Worm (Caenorhabditis elegans) whole organism, L2 larva: Measurements from ENCODE around the gene srr-3.

Source experiments
- R02D3.7 ChIP-seq: fragments of 150-350 bp; optimal IDR thresholded peaks from 2 replicates; lab custom pipeline; 2014; ENCODE audit warnings: missing biosample characterization, missing genetic modification characterization
- Y55F3AM.14 ChIP-seq: fragments of 200-800 bp; sonication (Bioruptor generic); optimal IDR thresholded peaks from 2 replicates; lab custom pipeline; 2018; ENCODE audit warnings: mild to moderate bottlenecking, missing genetic modification characterization, missing compliant biosample characterization
- ZK546.5 ChIP-seq: sonication (generic microtip); optimal IDR thresholded peaks from 2 replicates; lab custom pipeline; 2017; ENCODE audit warnings: missing biosample characterization, missing genetic modification characterization
- ama-1 ChIP-seq: fragments of 150-350 bp; optimal IDR thresholded peaks from 2 replicates; lab custom pipeline; 2018; ENCODE audit warnings: inconsistent platforms
- blmp-1 ChIP-seq: sonication (generic microtip); optimal IDR thresholded peaks from 2 replicates; lab custom pipeline; 2017; ENCODE audit warnings: missing genetic modification characterization, mild to moderate bottlenecking, missing compliant biosample characterization, antibody characterized with exemption, moderate library complexity; ENCODE audit not compliant: insufficient read depth
- ceh-16 ChIP-seq: fragments of 150-350 bp; optimal IDR thresholded peaks from 2 replicates; lab custom pipeline; 2014; ENCODE audit warnings: missing biosample characterization, missing genetic modification characterization
- dmd-4 ChIP-seq: sonication (generic microtip); optimal IDR thresholded peaks from 2 replicates; lab custom pipeline; 2017; ENCODE audit warnings: missing biosample characterization, missing genetic modification characterization
- egl-27 ChIP-seq: sonication (generic microtip); optimal IDR thresholded peaks from 3 replicates; lab custom pipeline; 2017; ENCODE audit warnings: missing biosample characterization, missing genetic modification reagents, missing genetic modification characterization
- elt-1 ChIP-seq: fragments of 150-350 bp; optimal IDR thresholded peaks from 2 replicates; lab custom pipeline; 2014; ENCODE audit warnings: missing biosample characterization, missing genetic modification characterization
- elt-3 ChIP-seq: sonication (generic microtip); optimal IDR thresholded peaks from 2 replicates; lab custom pipeline; 2017; ENCODE audit warnings: missing biosample characterization, missing genetic modification characterization
- fos-1 ChIP-seq: fragments of 150-350 bp; optimal IDR thresholded peaks from 2 replicates; lab custom pipeline; 2014; ENCODE audit warnings: missing biosample characterization, missing genetic modification characterization
- gmeb-1 ChIP-seq: fragments of 150-350 bp; optimal IDR thresholded peaks from 2 replicates; lab custom pipeline; 2014; ENCODE audit warnings: missing biosample characterization, missing genetic modification characterization
- lin-13 ChIP-seq: fragments of 150-350 bp; optimal IDR thresholded peaks from 2 replicates; lab custom pipeline; 2014; ENCODE audit warnings: missing biosample characterization, missing genetic modification reagents, missing genetic modification characterization
- lin-39 ChIP-seq: fragments of 150-350 bp; optimal IDR thresholded peaks from 2 replicates; lab custom pipeline; 2014; ENCODE audit warnings: missing biosample characterization, missing genetic modification reagents, missing genetic modification characterization
- lsy-2 ChIP-seq, 2 experiments: fragments of 150-350 bp in 1 of 2; sonication (generic microtip) in 1 of 2; optimal IDR thresholded peaks; 2 replicates each; lab custom pipeline; 2014 to 2017; ENCODE audit warnings: missing biosample characterization in 2 of 2, missing genetic modification characterization in 2 of 2
- mab-5 ChIP-seq: fragments of 150-350 bp; optimal IDR thresholded peaks from 2 replicates; lab custom pipeline; 2014; ENCODE audit warnings: missing biosample characterization, missing genetic modification characterization
- mbf-1 ChIP-seq: sonication (generic microtip); optimal IDR thresholded peaks from 2 replicates; lab custom pipeline; 2017; ENCODE audit warnings: missing biosample characterization, missing genetic modification characterization
- mdl-1 ChIP-seq, 2 experiments: fragments of 150-350 bp in 1 of 2; sonication (generic microtip) in 1 of 2; optimal IDR thresholded peaks; 2 replicates each; lab custom pipeline; 2017; ENCODE audit warnings: missing biosample characterization in 2 of 2, missing genetic modification characterization in 2 of 2
- nhr-11 ChIP-seq: fragments of 150-350 bp; optimal IDR thresholded peaks from 2 replicates; lab custom pipeline; 2014; ENCODE audit warnings: missing biosample characterization, missing genetic modification characterization
- nhr-12 ChIP-seq: fragments of 150-350 bp; optimal IDR thresholded peaks from 2 replicates; lab custom pipeline; 2014; ENCODE audit warnings: missing biosample characterization, missing genetic modification characterization
- nhr-21 ChIP-seq: fragments of 150-350 bp; optimal IDR thresholded peaks from 2 replicates; lab custom pipeline; 2014; ENCODE audit warnings: missing biosample characterization, missing genetic modification characterization
- nhr-23 ChIP-seq: fragments of 150-350 bp; optimal IDR thresholded peaks from 2 replicates; lab custom pipeline; 2014; ENCODE audit warnings: missing biosample characterization, missing genetic modification reagents, missing genetic modification characterization
- nhr-237 ChIP-seq: fragments of 150-350 bp; optimal IDR thresholded peaks from 2 replicates; lab custom pipeline; 2014; ENCODE audit warnings: missing biosample characterization, missing genetic modification characterization
- nhr-25 ChIP-seq: fragments of 150-350 bp; sonication (generic microtip); optimal IDR thresholded peaks from 3 replicates; lab custom pipeline; 2014; ENCODE audit warnings: missing biosample characterization, missing genetic modification characterization
- nhr-6 ChIP-seq: fragments of 150-350 bp; optimal IDR thresholded peaks from 2 replicates; lab custom pipeline; 2014; ENCODE audit warnings: missing biosample characterization, missing genetic modification characterization
- nhr-77 ChIP-seq: fragments of 150-350 bp; optimal IDR thresholded peaks from 2 replicates; lab custom pipeline; 2014; ENCODE audit warnings: missing biosample characterization, missing genetic modification characterization
- sem-4 ChIP-seq: fragments of 150-350 bp; optimal IDR thresholded peaks from 2 replicates; lab custom pipeline; 2014; ENCODE audit warnings: missing biosample characterization, missing genetic modification reagents, missing genetic modification characterization
- sma-9 ChIP-seq, 2 experiments: fragments of 150-350 bp in 1 of 2; sonication (generic microtip) in 1 of 2; optimal IDR thresholded peaks; 2 replicates each; lab custom pipeline; 2014 to 2016; ENCODE audit warnings: missing genetic modification characterization in 2 of 2, mild to moderate bottlenecking in 1 of 2, missing biosample characterization in 1 of 2, missing compliant biosample characterization in 1 of 2, missing genetic modification reagents in 1 of 2, moderate library complexity in 1 of 2
- snpc-4 ChIP-seq: fragments of 150-350 bp; optimal IDR thresholded peaks from 2 replicates; lab custom pipeline; 2014; ENCODE audit warnings: missing biosample characterization, missing genetic modification characterization
- unc-39 ChIP-seq: fragments of 150-350 bp; optimal IDR thresholded peaks from 2 replicates; lab custom pipeline; 2014; ENCODE audit warnings: missing biosample characterization, missing genetic modification characterization
- zag-1 ChIP-seq: fragments of 150-350 bp; optimal IDR thresholded peaks from 2 replicates; lab custom pipeline; 2014; ENCODE audit warnings: missing biosample characterization, missing genetic modification characterization
- ztf-11 ChIP-seq: sonication (generic microtip); optimal IDR thresholded peaks from 2 replicates; lab custom pipeline; 2017; ENCODE audit warnings: missing biosample characterization, missing genetic modification characterization
- ztf-4 ChIP-seq: fragments of 150-350 bp; optimal IDR thresholded peaks from 2 replicates; lab custom pipeline; 2014; ENCODE audit warnings: missing biosample characterization, missing genetic modification characterization

The srr-3 gene

ce11 chrV:16537908-16538446 lies 29.4 kb upstream of the srr-3 start, which contains the start of gene Y32B12B.2 (continued):
- TF ChIP-seq nhr-77 (tag; lab: Kevin White, UChicago), result no peak
- no peak for TF ChIP-seq ztf-11 (tag; lab: Kevin White, UChicago)
- peak in 1 of 2 experiments; percentile 36 for TF ChIP-seq mdl-1 (tag; optimal IDR thresholded peaks at IDR 0.05; lab: Kevin White, UChicago)

DNA sequence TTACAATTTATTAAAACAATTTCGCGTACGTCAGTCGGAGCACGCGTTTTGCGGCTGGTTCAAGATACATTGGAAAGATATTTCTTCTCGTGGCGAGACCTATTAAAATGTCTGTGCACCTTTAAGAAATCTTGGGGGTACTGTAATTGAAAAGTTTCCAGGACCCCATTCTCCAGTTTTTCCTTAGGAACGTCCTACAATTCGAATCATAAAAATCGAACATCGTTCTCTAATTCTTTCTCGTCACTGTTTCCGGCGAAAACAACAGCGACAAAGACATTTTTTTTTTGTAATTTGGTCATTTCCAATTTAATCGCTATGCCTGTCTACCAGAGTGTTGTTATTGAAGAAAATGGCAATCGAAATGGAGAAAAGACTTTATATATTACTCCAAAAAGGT lies 28.1 kb upstream of the srr-3 start, which contains the start of gene Y32B12B.1:
Y32B12B.1 (plus strand) TSS at position 301 of the 400 bp plus-strand sequence.
- no peak for TF ChIP-seq nhr-6 (tag; lab: Kevin White, UChicago)
- TF ChIP-seq sma-9 (GFP tag; optimal IDR thresholded peaks at IDR 0.05; lab: Kevin White, UChicago), result no peak
- TF ChIP-seq sma-9 (tag; optimal IDR thresholded peaks at IDR 0.05; lab: Kevin White, UChicago), result no peak
- TF ChIP-seq dmd-4 (tag; lab: Kevin White, UChicago), result no peak
- no peak for TF ChIP-seq snpc-4
- no peak for TF ChIP-seq nhr-25 (tag; lab: Kevin White, UChicago)
- TF ChIP-seq R02D3.7, result no peak
- TF ChIP-seq elt-3 (tag; lab: Kevin White, UChicago), result no peak
- TF ChIP-seq mab-5 (tag; lab: Kevin White, UChicago), result no peak
- TF ChIP-seq nhr-12, result no peak
- TF ChIP-seq egl-27 (tag; lab: Kevin White, UChicago), result no peak
- TF ChIP-seq nhr-23, result no peak
- no peak for TF ChIP-seq nhr-77 (tag; lab: Kevin White, UChicago)

ce11 chrV:16535172-16535571 lies 26.6 kb upstream of the srr-3 start, which contains the start of gene Y32B12B.8:
Gene Y32B12B.8 (plus strand): TSS chrV:16535472.
- TF ChIP-seq unc-39 (no peak), zag-1 (tag; lab: Kevin White, UChicago) (no peak), mbf-1 (no peak), sem-4 (tag; lab: Kevin White, UChicago) (no peak), ama-1 (no peak), snpc-4 (no peak), nhr-237 (no peak)

- no peak for TF ChIP-seq nhr-6 (tag; lab: Kevin White, UChicago)
- TF ChIP-seq ZK546.5 (tag; lab: Kevin White, UChicago), result no peak
- no peak for TF ChIP-seq gmeb-1 (tag; lab: Kevin White, UChicago)
- no peak for TF ChIP-seq Y55F3AM.14 (GFP tag; lab: Kevin White, UChicago)
- TF ChIP-seq nhr-11 (tag; lab: Kevin White, UChicago), result no peak
- TF ChIP-seq nhr-12, result no peak
- TF ChIP-seq ceh-16 (tag; lab: Kevin White, UChicago), result no peak
- TF ChIP-seq nhr-77 (tag; lab: Kevin White, UChicago), result no peak
Measured at ce11 chrV:16534000-16534399, 25.4 kb upstream of the srr-3 start, which contains the start of gene cpr-2. Gene cpr-2 (minus strand): TSS chrV:16534100.

- TF ChIP-seq ama-1 (no peak), lsy-2 (tag; optimal IDR thresholded peaks at IDR 0.05; lab: Kevin White, UChicago) (no peak), unc-39 (no peak), ztf-11 (tag; lab: Kevin White, UChicago) (no peak), elt-1 (tag; lab: Kevin White, UChicago) (no peak), nhr-11 (tag; lab: Kevin White, UChicago) (no peak)
Measured at ce11 chrV:16527796-16528195, 19.2 kb upstream of the srr-3 start, which contains the start of gene F36D3.16. Gene F36D3.16 (plus strand): TSS chrV:16528096.

DNA sequence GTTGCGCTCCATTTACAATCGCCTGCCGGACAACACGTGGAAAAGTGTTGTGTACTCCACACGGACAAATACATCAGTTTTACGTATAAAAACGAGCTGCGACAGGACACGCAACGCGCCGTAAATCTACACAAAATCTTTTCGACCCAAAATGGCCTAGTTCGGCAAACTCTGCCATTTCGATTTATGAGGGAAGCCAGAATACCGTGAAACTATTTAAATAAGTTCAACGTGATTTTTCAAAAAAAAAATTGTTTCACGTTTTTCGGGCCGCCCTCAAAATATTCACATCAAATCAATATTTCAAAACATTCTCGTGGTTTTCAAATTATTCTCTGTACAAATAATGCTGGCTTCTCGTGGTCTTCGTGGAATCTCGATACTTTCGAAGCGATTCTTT lies 18.3 kb upstream of the srr-3 start, which contains the start of gene F36D3.8:
F36D3.8 (plus strand) TSS at position 301 of the 400 bp plus-strand sequence.
- TF ChIP-seq ztf-4, result no peak
- TF ChIP-seq ceh-16 (tag; lab: Kevin White, UChicago), result no peak

DNA sequence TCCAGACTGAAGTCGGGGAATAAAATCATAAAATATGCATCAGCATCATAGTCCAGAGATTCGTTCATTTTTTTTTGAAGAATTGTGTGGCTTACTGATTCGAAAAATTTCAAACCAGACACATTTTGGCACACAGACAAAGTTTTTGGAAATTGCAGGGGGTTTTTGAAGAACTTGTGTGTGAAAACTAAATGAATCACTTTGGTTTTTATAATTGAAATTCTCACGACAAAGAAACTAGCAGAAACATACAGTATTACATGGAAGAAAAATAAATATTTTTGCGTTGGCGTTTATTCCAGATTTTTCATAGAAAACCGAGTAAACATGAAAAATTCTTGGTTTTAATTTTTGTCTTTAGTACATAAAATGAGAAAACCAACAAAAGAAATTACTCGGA lies 13.7 kb upstream of the srr-3 start, which contains the start of gene srw-34:
srw-34 (minus strand) TSS at position 101 of the 400 bp plus-strand sequence.
- no peak for TF ChIP-seq R02D3.7
- no peak for TF ChIP-seq egl-27 (tag; lab: Kevin White, UChicago)
- TF ChIP-seq lin-39 (tag; lab: Kevin White, UChicago), result no peak
- TF ChIP-seq mab-5 (tag; lab: Kevin White, UChicago), result no peak
- no peak for TF ChIP-seq snpc-4
- no peak for TF ChIP-seq nhr-23
- no peak for TF ChIP-seq nhr-12
- no peak for TF ChIP-seq blmp-1 (tag; lab: Kevin White, UChicago)
- no peak for TF ChIP-seq nhr-237
- TF ChIP-seq ama-1, result no peak
- no peak for TF ChIP-seq nhr-21
- no peak for TF ChIP-seq lin-13 (GFP tag; lab: Kevin White, UChicago)
- no peak for TF ChIP-seq gmeb-1 (tag; lab: Kevin White, UChicago)
- no peak for TF ChIP-seq unc-39
- TF ChIP-seq nhr-11 (tag; lab: Kevin White, UChicago), result no peak
- no peak for TF ChIP-seq fos-1 (tag; lab: Kevin White, UChicago)
- TF ChIP-seq, all 48 proteins: peak for 0
